Fruit fly (Drosophila melanogaster) whole organism: Measurements from ENCODE around the gene RpL34a.

Experiments used
- pan ChIP-seq: fragments of >200 bp; optimal IDR thresholded peaks from 2 replicates; lab custom pipeline; 2017
- psq ChIP-seq: fragments of >200 bp; optimal IDR thresholded peaks from 2 replicates; lab custom pipeline; 2017

DNA sequence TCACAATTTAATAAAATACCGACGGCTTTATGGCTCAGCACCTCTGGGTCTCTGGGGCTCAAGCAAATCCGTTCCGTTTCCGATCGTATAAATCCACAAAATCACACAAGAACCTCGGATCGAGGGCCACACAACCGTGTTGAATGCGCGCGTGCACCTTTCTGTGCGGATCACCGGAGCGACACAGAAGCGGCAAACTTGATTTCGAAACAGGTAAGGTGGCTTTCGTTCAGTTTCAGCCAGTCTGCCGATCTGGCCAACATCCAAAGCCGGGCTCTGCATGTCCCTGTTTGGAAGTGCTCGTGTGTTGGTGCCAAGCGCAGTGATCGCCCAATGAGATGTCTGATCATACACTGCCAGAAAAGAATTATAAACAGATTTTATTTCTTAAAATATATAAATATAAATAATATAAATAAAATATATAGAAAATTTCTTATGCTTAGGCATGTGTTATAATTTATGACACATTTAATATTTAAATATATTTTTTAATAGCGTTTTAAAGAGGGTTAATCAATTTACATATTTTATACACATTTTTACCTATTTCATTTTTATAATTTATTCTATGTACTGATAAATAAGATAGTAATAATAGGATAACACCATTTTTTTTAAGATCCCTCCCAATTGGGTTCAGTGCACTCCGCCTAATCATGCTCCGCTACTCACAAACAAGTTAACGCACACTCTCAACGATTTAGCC is 39.6 kb upstream of the RpL34a start, which contains the start of gene dysf:
- TF ChIP-seq psq (lab: Kevin White, UChicago) (no peak), pan (no peak)
